Worm (Caenorhabditis elegans) whole organism, early embryonic: Measurements from ENCODE around the gene T20G5.12.

ENCODE experiments used
- F13C5.2 ChIP-seq: sonication (generic microtip); optimal IDR thresholded peaks from 2 replicates; lab custom pipeline; 2017; ENCODE audit warnings: mild to moderate bottlenecking, missing genetic modification characterization, inconsistent platforms, missing compliant biosample characterization
- ama-1 ChIP-seq: fragments of 150-350 bp; optimal IDR thresholded peaks from 2 replicates; lab custom pipeline; 2014
- pes-1 ChIP-seq: fragments of 200-800 bp; sonication (Bioruptor generic); IDR thresholded peaks from 2 replicates; pipeline ENCODE4 v1.3.6; 2022; ENCODE audit warnings: missing genetic modification reagents, missing genetic modification characterization, missing compliant biosample characterization
- scrt-1 ChIP-seq: fragments of 200-800 bp; sonication (Bioruptor generic); IDR thresholded peaks from 2 replicates; pipeline ENCODE4 v1.3.6; 2022; ENCODE audit warnings: missing genetic modification characterization, missing compliant biosample characterization
- tra-4 ChIP-seq: sonication (generic microtip); optimal IDR thresholded peaks from 2 replicates; lab custom pipeline; 2017; ENCODE audit warnings: missing genetic modification characterization, missing compliant biosample characterization

ce11 chrIII:10211889-10212494 lies 10.6 kb downstream of the T20G5.12 start, which contains the start of the genes blos-1 and best-18:
- TF ChIP-seq F13C5.2 (tag; lab: Kevin White, UChicago) (no peak), scrt-1 (GFP tag; lab: Robert Waterston, UW) (no peak), ama-1 (lab: Kevin White, UChicago) (no peak), tra-4 (no peak), pes-1 (GFP tag; lab: Robert Waterston, UW) (no peak)
